Worm (Caenorhabditis elegans) whole organism, L3 larva: ENCODE measurements around the gene atf-4.

Experiments used
- ZK546.5 ChIP-seq: sonication (generic microtip); optimal IDR thresholded peaks from 2 replicates; lab custom pipeline; 2017; ENCODE audit warnings: missing biosample characterization, missing genetic modification characterization
- aly-2 ChIP-seq: fragments of 150-350 bp; optimal IDR thresholded peaks from 2 replicates; lab custom pipeline; 2014; ENCODE audit warnings: missing biosample characterization, missing genetic modification characterization
- ama-1 ChIP-seq: fragments of 150-350 bp; optimal IDR thresholded peaks from 2 replicates; lab custom pipeline; 2018
- ceh-28 ChIP-seq: fragments of 150-350 bp; optimal IDR thresholded peaks from 2 replicates; lab custom pipeline; 2014; ENCODE audit warnings: missing biosample characterization, missing genetic modification reagents, missing genetic modification characterization
- ceh-82 ChIP-seq: fragments of 150-350 bp; optimal IDR thresholded peaks from 2 replicates; lab custom pipeline; 2014; ENCODE audit warnings: missing biosample characterization, missing genetic modification characterization
- daf-12 ChIP-seq: fragments of 150-350 bp; optimal IDR thresholded peaks from 2 replicates; lab custom pipeline; 2014; ENCODE audit warnings: missing biosample characterization, missing genetic modification reagents, missing genetic modification characterization
- elt-1 ChIP-seq: fragments of 150-350 bp; optimal IDR thresholded peaks from 2 replicates; lab custom pipeline; 2014; ENCODE audit warnings: missing biosample characterization, missing genetic modification characterization
- elt-2 ChIP-seq: sonication (generic microtip); optimal IDR thresholded peaks from 2 replicates; lab custom pipeline; 2016; ENCODE audit warnings: missing genetic modification reagents, mild to moderate bottlenecking, missing genetic modification characterization, missing compliant biosample characterization
- eor-1 ChIP-seq, 2 experiments: fragments of 150-350 bp; optimal IDR thresholded peaks; 2 replicates each; lab custom pipeline; 2014 to 2018; ENCODE audit warnings: missing biosample characterization in 2 of 2, missing genetic modification characterization in 2 of 2
- fkh-10 ChIP-seq: sonication (generic microtip); optimal IDR thresholded peaks from 2 replicates; lab custom pipeline; 2017; ENCODE audit warnings: missing biosample characterization, missing genetic modification reagents, missing genetic modification characterization
- fkh-2 ChIP-seq: fragments of 150-350 bp; optimal IDR thresholded peaks from 2 replicates; lab custom pipeline; 2014; ENCODE audit warnings: missing biosample characterization, missing genetic modification reagents, missing genetic modification characterization
- hmg-11 ChIP-seq: sonication (generic microtip); optimal IDR thresholded peaks from 2 replicates; lab custom pipeline; 2016; ENCODE audit warnings: missing genetic modification characterization, missing compliant biosample characterization
- jun-1 ChIP-seq: fragments of 150-350 bp; optimal IDR thresholded peaks from 2 replicates; lab custom pipeline; 2014; ENCODE audit warnings: missing biosample characterization, missing genetic modification reagents, missing genetic modification characterization
- lin-15B ChIP-seq: fragments of 150-350 bp; optimal IDR thresholded peaks from 2 replicates; lab custom pipeline; 2014; ENCODE audit warnings: missing biosample characterization, missing genetic modification characterization
- lin-39 ChIP-seq: fragments of 150-350 bp; optimal IDR thresholded peaks from 2 replicates; lab custom pipeline; 2018; ENCODE audit warnings: missing biosample characterization, missing genetic modification reagents, missing genetic modification characterization
- lsy-12 ChIP-seq: sonication (generic microtip); optimal IDR thresholded peaks from 2 replicates; lab custom pipeline; 2016; ENCODE audit warnings: mild to moderate bottlenecking, missing genetic modification characterization, missing compliant biosample characterization
- mdl-1 ChIP-seq: fragments of 150-350 bp; optimal IDR thresholded peaks from 2 replicates; lab custom pipeline; 2014; ENCODE audit warnings: missing biosample characterization, missing genetic modification characterization
- nfya-1 ChIP-seq: sonication (generic microtip); optimal IDR thresholded peaks from 2 replicates; lab custom pipeline; 2017; ENCODE audit warnings: missing genetic modification characterization, mild to moderate bottlenecking, missing compliant biosample characterization, antibody characterized with exemption, moderate library complexity; ENCODE audit not compliant: insufficient read depth
- nhr-11 ChIP-seq: fragments of 150-350 bp; optimal IDR thresholded peaks from 2 replicates; lab custom pipeline; 2014; ENCODE audit warnings: missing biosample characterization, missing genetic modification characterization
- nhr-23 ChIP-seq: fragments of 150-350 bp; optimal IDR thresholded peaks from 2 replicates; lab custom pipeline; 2014; ENCODE audit warnings: missing biosample characterization, missing genetic modification reagents, missing genetic modification characterization
- nhr-237 ChIP-seq: fragments of 150-350 bp; optimal IDR thresholded peaks from 2 replicates; lab custom pipeline; 2014; ENCODE audit warnings: missing biosample characterization, missing genetic modification characterization
- nhr-25 ChIP-seq: sonication (generic microtip); optimal IDR thresholded peaks from 2 replicates; lab custom pipeline; 2017; ENCODE audit warnings: missing biosample characterization, missing genetic modification characterization
- nhr-28 ChIP-seq: fragments of 150-350 bp; optimal IDR thresholded peaks from 2 replicates; lab custom pipeline; 2014; ENCODE audit warnings: missing biosample characterization, missing genetic modification characterization
- nhr-43 ChIP-seq: sonication (generic microtip); optimal IDR thresholded peaks from 2 replicates; lab custom pipeline; 2016; ENCODE audit warnings: mild to moderate bottlenecking, missing genetic modification characterization, missing compliant biosample characterization; ENCODE audit not compliant: poor library complexity, severe bottlenecking
- nhr-77 ChIP-seq: fragments of 150-350 bp; optimal IDR thresholded peaks from 2 replicates; lab custom pipeline; 2014; ENCODE audit warnings: missing biosample characterization, missing genetic modification characterization
- pha-4 ChIP-seq: fragments of 150-350 bp; optimal IDR thresholded peaks from 2 replicates; lab custom pipeline; 2014; ENCODE audit warnings: missing biosample characterization, missing genetic modification reagents, missing genetic modification characterization
- pqm-1 ChIP-seq: fragments of 150-350 bp; optimal IDR thresholded peaks from 2 replicates; lab custom pipeline; 2017; ENCODE audit warnings: missing biosample characterization, missing genetic modification characterization, inconsistent platforms
- skn-1 ChIP-seq: fragments of 150-350 bp; optimal IDR thresholded peaks from 2 replicates; lab custom pipeline; 2014; ENCODE audit warnings: missing biosample characterization, missing genetic modification characterization
- snpc-4 ChIP-seq: fragments of 150-350 bp; optimal IDR thresholded peaks from 2 replicates; lab custom pipeline; 2014; ENCODE audit warnings: missing biosample characterization, missing genetic modification characterization
- tbx-2 ChIP-seq: sonication (generic microtip); optimal IDR thresholded peaks from 2 replicates; lab custom pipeline; 2016; ENCODE audit warnings: mild to moderate bottlenecking, missing genetic modification characterization, missing compliant biosample characterization
- unc-39 ChIP-seq: sonication (generic microtip); optimal IDR thresholded peaks from 4 replicates; lab custom pipeline; 2017; ENCODE audit warnings: missing biosample characterization, missing genetic modification characterization
- unc-62 ChIP-seq: fragments of 150-350 bp; sonication (generic microtip); optimal IDR thresholded peaks from 4 replicates; lab custom pipeline; 2014; ENCODE audit warnings: missing biosample characterization, missing genetic modification reagents, missing genetic modification characterization
- zag-1 ChIP-seq: fragments of 150-350 bp; optimal IDR thresholded peaks from 2 replicates; lab custom pipeline; 2014; ENCODE audit warnings: missing biosample characterization, missing genetic modification characterization
- ztf-4 ChIP-seq: fragments of 150-350 bp; optimal IDR thresholded peaks from 2 replicates; lab custom pipeline; 2014; ENCODE audit warnings: missing biosample characterization, missing genetic modification characterization

The atf-4 gene

DNA sequence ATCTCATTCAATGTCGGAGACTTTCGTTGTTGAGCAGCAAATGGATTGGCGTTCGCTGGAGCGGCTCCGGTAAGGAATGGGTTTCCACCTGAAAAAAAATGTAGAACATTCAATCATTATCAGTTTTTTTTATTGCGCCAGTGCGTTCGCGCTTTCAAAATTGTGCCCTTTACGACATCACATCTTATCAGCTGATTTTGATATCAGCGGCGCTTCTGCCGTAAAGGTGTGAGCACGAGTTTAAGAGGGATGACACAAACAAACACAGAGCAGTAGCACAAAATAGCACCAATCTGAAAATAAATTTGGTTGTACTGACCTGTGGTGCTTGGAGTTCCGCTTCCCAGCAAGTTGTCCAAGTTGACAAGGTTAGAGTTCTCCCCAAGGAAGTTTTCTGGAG lies 6.1 kb upstream of the atf-4 start:
- peak; percentile 7 for TF ChIP-seq nhr-43 (tag; lab: Kevin White, UChicago)
- TF ChIP-seq pha-4 (tag; lab: Kevin White, UChicago), result peak; percentile 29
- no peak for TF ChIP-seq eor-1 (tag; optimal IDR thresholded peaks at IDR 0.05; lab: Kevin White, UChicago)
- TF ChIP-seq elt-2 (tag; lab: Kevin White, UChicago), result peak; percentile 94
- TF ChIP-seq ama-1 (lab: Kevin White, UChicago), result peak; percentile 55
- peak; percentile 3 for TF ChIP-seq nfya-1 (tag; lab: Kevin White, UChicago)
- TF ChIP-seq nhr-28, result no peak
- TF ChIP-seq ztf-4 (tag; lab: Kevin White, UChicago), result no peak
- TF ChIP-seq pqm-1, result peak; percentile 83
- TF ChIP-seq ZK546.5 (tag; lab: Kevin White, UChicago), result no peak
- TF ChIP-seq jun-1 (tag; lab: Kevin White, UChicago), result peak; percentile 7

DNA sequence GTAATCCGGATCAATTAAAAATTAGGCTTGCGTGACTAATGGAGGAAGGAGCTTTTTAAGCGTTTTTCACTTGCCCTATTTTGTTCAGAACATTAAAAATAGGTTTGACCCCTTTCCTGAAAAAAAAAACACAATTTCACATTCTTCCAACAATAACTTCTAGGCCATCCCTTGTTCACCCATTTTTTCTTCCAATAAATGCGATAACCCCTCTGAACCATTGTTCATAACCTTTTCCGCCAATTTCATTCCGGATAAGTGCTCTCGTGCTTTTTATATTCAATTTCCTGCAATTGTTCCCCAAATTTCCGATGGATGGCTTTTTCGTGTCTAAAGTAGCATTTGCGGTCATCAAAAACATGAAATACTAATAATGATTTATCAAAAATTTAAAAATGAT lies 4.8 kb upstream of the atf-4 start:
- peak; percentile 31 for TF ChIP-seq aly-2 (tag; lab: Kevin White, UChicago)
- TF ChIP-seq lin-15B, result no peak
- TF ChIP-seq pha-4 (tag; lab: Kevin White, UChicago), result peak; percentile 25
- TF ChIP-seq skn-1 (tag; lab: Kevin White, UChicago), result no peak
- peak; percentile 74 for TF ChIP-seq nhr-43 (tag; lab: Kevin White, UChicago)
- TF ChIP-seq nhr-23 (tag; lab: Kevin White, UChicago), result peak; percentile 26
- peak; percentile 36 for TF ChIP-seq tbx-2 (tag; lab: Kevin White, UChicago)
- peak; percentile 72 for TF ChIP-seq ama-1 (lab: Kevin White, UChicago)

DNA sequence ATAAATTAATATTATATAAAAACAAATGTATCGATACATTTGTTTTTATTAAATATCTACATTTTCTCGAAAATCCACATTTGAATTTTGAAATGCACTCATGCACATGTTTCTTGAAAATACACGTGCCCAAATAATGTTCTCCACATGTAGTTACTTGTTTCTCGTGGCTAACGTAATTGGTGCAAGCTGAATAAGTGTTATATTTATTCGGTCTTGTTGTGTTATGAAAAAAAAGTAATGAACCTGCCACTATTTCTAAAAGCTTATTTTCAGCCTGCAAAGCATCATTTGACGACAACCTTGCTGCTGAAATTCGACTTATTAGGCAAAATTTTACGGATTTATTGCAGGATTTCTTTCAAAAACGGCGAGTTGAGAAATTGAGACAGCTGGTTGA lies 2.8 kb upstream of the atf-4 start:
- TF ChIP-seq eor-1 (tag; optimal IDR thresholded peaks at IDR 0.05; lab: Kevin White, UChicago), result no peak
- TF ChIP-seq hmg-11, result peak; percentile 63
- TF ChIP-seq skn-1 (tag; lab: Kevin White, UChicago), result peak; percentile 86
- peak; percentile 58 for TF ChIP-seq snpc-4 (tag; lab: Kevin White, UChicago)
- peak; percentile 80 for TF ChIP-seq tbx-2 (tag; lab: Kevin White, UChicago)
- peak; percentile 82 for TF ChIP-seq nhr-23 (tag; lab: Kevin White, UChicago)
- peak; percentile 81 for TF ChIP-seq nhr-77 (tag; lab: Kevin White, UChicago)
- no peak for TF ChIP-seq unc-62 (GFP tag; lab: Kevin White, UChicago)
- TF ChIP-seq fkh-2, result no peak
- TF ChIP-seq pqm-1, result no peak
- peak; percentile 47 for TF ChIP-seq elt-2 (tag; lab: Kevin White, UChicago)
- TF ChIP-seq nfya-1 (tag; lab: Kevin White, UChicago), result peak; percentile 62
- TF ChIP-seq elt-1, result peak; percentile 4
- peak; percentile 40 for TF ChIP-seq lsy-12
- no peak for TF ChIP-seq ZK546.5 (tag; lab: Kevin White, UChicago)
- peak; percentile 44 for TF ChIP-seq nhr-25
- TF ChIP-seq ceh-82 (tag; lab: Kevin White, UChicago), result peak; percentile 9
- TF ChIP-seq zag-1 (tag; lab: Kevin White, UChicago), result peak; percentile 7
- peak; percentile 57 for TF ChIP-seq lin-39 (tag; lab: Kevin White, UChicago)
- peak; percentile 82 for TF ChIP-seq jun-1 (tag; lab: Kevin White, UChicago)
- TF ChIP-seq nhr-28, result no peak
- TF ChIP-seq pha-4 (tag; lab: Kevin White, UChicago), result peak; percentile 91
- TF ChIP-seq nhr-43 (tag; lab: Kevin White, UChicago), result peak; percentile 59
- TF ChIP-seq ceh-28 (tag; lab: Kevin White, UChicago), result peak; percentile 73
- TF ChIP-seq mdl-1 (tag; lab: Kevin White, UChicago), result peak; percentile 37
- TF ChIP-seq nhr-11 (tag; lab: Kevin White, UChicago), result peak; percentile 11
- TF ChIP-seq nhr-237 (tag; lab: Kevin White, UChicago), result no peak
- TF ChIP-seq unc-39, result no peak
- TF ChIP-seq daf-12 (tag; lab: Kevin White, UChicago), result no peak
- TF ChIP-seq, all 47 proteins: peak for 20

DNA sequence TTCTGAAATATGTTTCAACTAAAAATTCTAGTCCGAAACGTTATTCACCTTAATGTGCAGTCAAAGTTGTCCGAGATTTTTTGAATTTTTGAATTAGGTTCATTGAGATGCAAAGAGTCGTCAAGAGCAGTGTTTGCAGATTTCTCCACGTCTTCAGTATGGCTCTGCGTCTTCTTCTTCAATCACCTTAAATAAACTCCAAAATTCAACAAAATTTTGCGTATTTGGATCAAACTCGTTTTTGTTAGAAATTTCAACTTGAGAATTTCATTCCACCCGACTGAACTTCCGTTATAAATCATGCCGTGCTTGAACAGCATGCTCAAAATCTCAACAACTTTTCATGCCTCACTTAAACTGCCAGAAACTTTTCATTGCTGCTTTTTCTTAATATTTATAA lies 1.5 kb upstream of the atf-4 start, which contains the start of gene T04C10.3:
TSS of gene T04C10.3 (plus strand) at position 301 of the 400 bp plus-strand sequence.
- no peak for TF ChIP-seq fkh-10 (GFP tag; lab: Kevin White, UChicago)
- no peak for TF ChIP-seq aly-2 (tag; lab: Kevin White, UChicago)
